Fruit fly (Drosophila melanogaster) whole organism, embryonic: Measurements from ENCODE around the gene Prosalpha6T.
"Not testable (repeated sequence)": the region's sequence is repeated elsewhere in the genome, so short reads cannot be mapped to it uniquely, and the experiment has no call there.

Experiments
- Antp ChIP-seq: fragments of 200-800 bp; sonication (Bioruptor generic); optimal IDR thresholded peaks from 3 replicates; lab custom pipeline; 2016; ENCODE audit warnings: missing biosample characterization, missing genetic modification characterization
- Bgb ChIP-seq: fragments of 200-800 bp; sonication (Bioruptor generic); IDR thresholded peaks from 2 replicates; pipeline ENCODE4 v1.3.6; 2022; ENCODE audit warnings: missing biosample characterization, missing genetic modification characterization; ENCODE audit not compliant: partially characterized antibody
- CG11695 ChIP-seq: fragments of 200-800 bp; sonication (Bioruptor generic); IDR thresholded peaks from 3 replicates; pipeline ENCODE4 v1.3.6; 2022; ENCODE audit warnings: missing biosample characterization, missing genetic modification characterization
- CG1529 ChIP-seq: fragments of 200-800 bp; sonication (Bioruptor generic); optimal IDR thresholded peaks from 3 replicates; lab custom pipeline; 2018; ENCODE audit warnings: missing biosample characterization, missing genetic modification characterization
- CG15479 ChIP-seq: fragments of 200-800 bp; sonication (Bioruptor generic); optimal IDR thresholded peaks from 3 replicates; lab custom pipeline; 2019; ENCODE audit warnings: missing biosample characterization, mild to moderate bottlenecking, missing genetic modification characterization, moderate library complexity
- CG15514 ChIP-seq: fragments of 200-800 bp; sonication (Bioruptor generic); optimal IDR thresholded peaks from 3 replicates; lab custom pipeline; 2017; ENCODE audit warnings: missing biosample characterization, missing genetic modification characterization, mild to moderate bottlenecking, moderate library complexity, missing genetic modification reagents
- CG15696 ChIP-seq: fragments of 200-800 bp; sonication (Bioruptor generic); optimal IDR thresholded peaks from 2 replicates; lab custom pipeline; 2019; ENCODE audit warnings: missing biosample characterization, mild to moderate bottlenecking, missing genetic modification characterization, moderate library complexity
- CG1602 ChIP-seq: fragments of 200-800 bp; sonication (Bioruptor generic); optimal IDR thresholded peaks from 3 replicates; lab custom pipeline; 2016; ENCODE audit warnings: missing biosample characterization, missing genetic modification characterization
- CG16813 ChIP-seq: fragments of 200-800 bp; sonication (Bioruptor generic); IDR thresholded peaks from 3 replicates; pipeline ENCODE4 v1.3.6; 2022; ENCODE audit warnings: missing biosample characterization, missing genetic modification characterization; ENCODE audit not compliant: partially characterized antibody
- CG33557 ChIP-seq: fragments of 200-800 bp; sonication (Bioruptor generic); optimal IDR thresholded peaks from 2 replicates; lab custom pipeline; 2019; ENCODE audit warnings: missing biosample characterization, mild to moderate bottlenecking, missing genetic modification characterization, moderate library complexity
- CG8765 ChIP-seq: fragments of 200-800 bp; sonication (Bioruptor generic); IDR thresholded peaks from 2 replicates; pipeline ENCODE4 v1.3.6; 2022; ENCODE audit warnings: missing biosample characterization, missing genetic modification characterization
- CG9817 ChIP-seq: fragments of 200-800 bp; sonication (Bioruptor generic); optimal IDR thresholded peaks from 2 replicates; lab custom pipeline; 2018; ENCODE audit warnings: missing biosample characterization, mild to moderate bottlenecking, missing genetic modification characterization, moderate library complexity
- ERR ChIP-seq: fragments of 200-800 bp; sonication (Bioruptor generic); optimal IDR thresholded peaks from 2 replicates; lab custom pipeline; 2016; ENCODE audit warnings: missing biosample characterization, missing genetic modification characterization
- HmgZ ChIP-seq: fragments of 200-800 bp; sonication (Bioruptor generic); optimal IDR thresholded peaks from 2 replicates; lab custom pipeline; 2018; ENCODE audit warnings: missing biosample characterization, mild to moderate bottlenecking, missing genetic modification characterization
- Med ChIP-seq: fragments of 200-800 bp; sonication (Bioruptor generic); peaks from one replicate; lab custom pipeline; 2016; ENCODE audit warnings: missing biosample characterization, missing genetic modification characterization, mild to moderate bottlenecking, inconsistent platforms, moderate library complexity
- Mrtf ChIP-seq: fragments of 200-800 bp; sonication (Bioruptor generic); IDR thresholded peaks from 3 replicates; pipeline ENCODE4 v1.3.6; 2022; ENCODE audit warnings: missing biosample characterization, missing genetic modification characterization
- Oaz ChIP-seq: fragments of 200-800 bp; sonication (Bioruptor generic); IDR thresholded peaks from 2 replicates; pipeline ENCODE4 v1.3.6; 2022; ENCODE audit warnings: missing biosample characterization, missing genetic modification characterization
- Opbp ChIP-seq: fragments of 200-800 bp; sonication (Bioruptor generic); IDR thresholded peaks from 3 replicates; pipeline ENCODE4 v1.3.6; 2022; ENCODE audit warnings: missing biosample characterization, missing genetic modification characterization; ENCODE audit not compliant: partially characterized antibody
- Xrp1 ChIP-seq: fragments of 200-800 bp; sonication (Bioruptor generic); IDR thresholded peaks from 2 replicates; pipeline ENCODE4 v1.3.6; 2022; ENCODE audit warnings: missing biosample characterization, missing genetic modification characterization
- ato ChIP-seq: fragments of 200-800 bp; sonication (Bioruptor generic); IDR thresholded peaks from 2 replicates; pipeline ENCODE4 v1.3.6; 2022; ENCODE audit warnings: missing biosample characterization, missing genetic modification characterization; ENCODE audit not compliant: partially characterized antibody
- bab2 ChIP-seq: fragments of 200-800 bp; sonication (Bioruptor generic); optimal IDR thresholded peaks from 2 replicates; lab custom pipeline; 2016; ENCODE audit warnings: missing biosample characterization, missing genetic modification characterization
- chinmo ChIP-seq: fragments of 200-800 bp; sonication (Bioruptor generic); IDR thresholded peaks from 4 replicates; pipeline ENCODE4 v1.3.6; 2022; ENCODE audit warnings: missing biosample characterization, missing genetic modification characterization; ENCODE audit not compliant: partially characterized antibody
- ci ChIP-seq: fragments of 200-800 bp; sonication (Bioruptor generic); IDR thresholded peaks from 3 replicates; pipeline ENCODE4 v1.3.6; 2022; ENCODE audit warnings: missing biosample characterization, missing genetic modification characterization
- ewg ChIP-seq: fragments of 200-800 bp; sonication (Bioruptor generic); optimal IDR thresholded peaks from 3 replicates; lab custom pipeline; 2017; ENCODE audit warnings: mild to moderate bottlenecking, missing biosample characterization, missing genetic modification reagents, missing genetic modification characterization
- grn ChIP-seq: fragments of 200-800 bp; sonication (Bioruptor generic); optimal IDR thresholded peaks from 3 replicates; lab custom pipeline; 2017; ENCODE audit warnings: missing biosample characterization, missing genetic modification characterization
- insv ChIP-seq, 2 experiments: fragments of 200-800 bp; sonication (Bioruptor generic); optimal IDR thresholded peaks; 3 replicates each; lab custom pipeline; 2016 to 2018; ENCODE audit warnings: missing biosample characterization in 2 of 2, missing genetic modification characterization in 2 of 2
- jigr1 ChIP-seq: fragments of 200-800 bp; sonication (Bioruptor generic); IDR thresholded peaks from 3 replicates; pipeline ENCODE4 v1.3.6; 2022; ENCODE audit warnings: missing biosample characterization, missing genetic modification characterization
- ken ChIP-seq: fragments of 200-800 bp; sonication (Bioruptor generic); IDR thresholded peaks from 3 replicates; pipeline ENCODE4 v1.3.6; 2022; ENCODE audit warnings: missing biosample characterization, missing genetic modification characterization
- kni ChIP-seq: fragments of 200-800 bp; sonication (Bioruptor generic); optimal IDR thresholded peaks from 3 replicates; lab custom pipeline; 2017; ENCODE audit warnings: mild to moderate bottlenecking, missing biosample characterization, missing genetic modification reagents, missing genetic modification characterization
- knrl ChIP-seq: fragments of 200-800 bp; sonication (Bioruptor generic); IDR thresholded peaks from 3 replicates; pipeline ENCODE4 v1.3.6; 2022; ENCODE audit warnings: missing biosample characterization, missing genetic modification characterization; ENCODE audit not compliant: partially characterized antibody
- lilli ChIP-seq: fragments of 200-800 bp; sonication (Bioruptor generic); optimal IDR thresholded peaks from 3 replicates; lab custom pipeline; 2016; ENCODE audit warnings: missing biosample characterization, missing genetic modification characterization
- nmo ChIP-seq: fragments of 200-800 bp; sonication (Bioruptor generic); optimal IDR thresholded peaks from 2 replicates; lab custom pipeline; 2018; ENCODE audit warnings: missing biosample characterization, mild to moderate bottlenecking, missing genetic modification characterization, moderate library complexity
- prd ChIP-seq, 3 experiments: fragments of >200 bp in 2 of 3; fragments of 200-800 bp in 1 of 3; sonication (Bioruptor generic) in 1 of 3; optimal IDR thresholded peaks in 2 of 3; IDR thresholded peaks in 1 of 3; 2 replicates in 2 of 3; 3 replicates in 1 of 3; pipeline versions ENCODE4 v1.3.6 to Lab custom; 2017 to 2022; ENCODE audit warnings: missing biosample characterization in 1 of 3, missing genetic modification characterization in 1 of 3
- pros ChIP-seq: fragments of 200-800 bp; sonication (Bioruptor generic); optimal IDR thresholded peaks from 3 replicates; lab custom pipeline; 2019; ENCODE audit warnings: missing biosample characterization, mild to moderate bottlenecking, missing genetic modification characterization, moderate library complexity
- sens ChIP-seq: fragments of 200-800 bp; sonication (Bioruptor generic); peaks from one replicate; lab custom pipeline; 2016; ENCODE audit warnings: missing biosample characterization, missing genetic modification characterization
- shn ChIP-seq: fragments of 200-800 bp; sonication (Bioruptor generic); optimal IDR thresholded peaks from 3 replicates; lab custom pipeline; 2016; ENCODE audit warnings: missing biosample characterization, missing genetic modification characterization
- so ChIP-seq: fragments of 200-800 bp; sonication (Bioruptor generic); IDR thresholded peaks from 3 replicates; pipeline ENCODE4 v1.3.6; 2022; ENCODE audit warnings: missing biosample characterization, missing genetic modification characterization
- stc ChIP-seq: fragments of 200-800 bp; sonication (Bioruptor generic); IDR thresholded peaks from 2 replicates; pipeline ENCODE4 v1.3.6; 2022; ENCODE audit warnings: missing biosample characterization, missing genetic modification characterization
- z ChIP-seq: fragments of 200-800 bp; sonication (Bioruptor generic); IDR thresholded peaks from 3 replicates; pipeline ENCODE4 v1.3.6; 2022; ENCODE audit warnings: missing biosample characterization, missing genetic modification characterization
- zen ChIP-seq: fragments of 200-800 bp; sonication (Bioruptor generic); optimal IDR thresholded peaks from 3 replicates; lab custom pipeline; 2018; ENCODE audit warnings: missing biosample characterization, mild to moderate bottlenecking, missing genetic modification characterization, moderate library complexity
- zfh1 ChIP-seq: fragments of 200-800 bp; sonication (Bioruptor generic); IDR thresholded peaks from 3 replicates; pipeline ENCODE4 v1.3.6; 2022; ENCODE audit warnings: missing biosample characterization, missing genetic modification characterization

The Prosalpha6T gene

DNA sequence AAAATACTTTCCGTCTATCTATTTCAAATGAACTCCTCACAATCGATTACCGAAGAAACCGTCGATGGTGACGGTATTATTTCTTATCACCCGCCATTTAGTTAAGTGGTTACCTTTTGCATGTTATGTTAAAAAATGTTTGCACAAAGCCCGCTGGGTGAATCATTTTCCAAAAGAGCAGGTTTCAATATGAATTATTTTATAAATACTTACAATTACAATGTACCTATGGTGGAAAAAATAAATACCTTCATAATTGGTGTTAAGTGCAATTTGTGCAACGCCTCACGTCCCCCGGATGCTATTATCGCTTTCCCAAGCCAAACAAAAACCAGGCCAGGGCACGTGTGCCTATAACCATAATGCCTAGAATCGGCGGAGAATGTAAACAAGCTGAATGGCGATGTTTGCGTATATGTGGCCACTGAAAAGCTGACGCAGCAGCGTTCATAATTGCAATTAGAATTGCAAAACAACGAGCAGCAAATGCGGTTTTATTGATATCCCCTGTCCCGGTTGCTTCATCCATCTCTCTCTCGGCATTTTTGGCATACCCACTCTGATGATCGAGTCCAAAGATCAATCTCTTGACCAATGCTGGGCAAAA is 24.9 kb upstream of the Prosalpha6T start (continued):
- TF ChIP-seq CG11695 (GFP tag; lab: Robert Waterston, UW) = no peak
- TF ChIP-seq CG8765 (GFP tag; lab: Robert Waterston, UW) = no peak
- TF ChIP-seq CG1529 = no peak
- TF ChIP-seq Med (GFP tag; lab: Kevin White, UChicago) = peak; percentile 6

DNA sequence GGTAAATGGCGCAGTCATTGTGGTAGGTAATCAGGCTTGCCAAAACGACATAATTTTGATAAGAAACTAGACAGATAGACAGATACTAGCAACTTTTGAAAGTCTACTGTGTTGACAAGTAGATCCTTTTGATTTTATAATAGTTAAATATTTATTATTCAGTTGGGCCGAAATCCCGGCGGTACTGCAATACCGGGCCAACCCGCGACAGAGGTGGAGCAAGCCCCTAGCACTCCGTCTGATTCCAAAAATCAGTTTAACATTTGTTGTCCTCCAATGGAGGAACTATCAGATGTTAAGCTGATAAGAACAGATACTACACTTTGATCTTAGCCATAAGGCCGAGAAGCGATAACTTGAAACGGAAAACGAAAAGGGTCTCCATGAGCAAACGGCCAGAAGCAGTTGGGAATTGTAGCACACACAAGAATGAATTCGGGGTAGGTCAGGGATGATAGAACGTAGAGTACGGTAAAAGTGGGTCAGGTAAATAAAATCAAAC is 20.0 kb upstream of the Prosalpha6T start, which contains the start of gene CG15482:
Gene CG15482, minus strand, starts transcription at position 51 of the 502 bp plus-strand sequence.
- TF ChIP-seq ci (GFP tag; lab: Robert Waterston, UW) = 0 out of 3 replicates have a peak, but pooled peaks have one; percentile 37
- TF ChIP-seq kni (GFP tag; lab: Kevin White, UChicago) = peak; percentile 2
- peak; percentile 87 for TF ChIP-seq pros
- TF ChIP-seq Med (GFP tag; lab: Kevin White, UChicago) = peak; percentile 70
- 0 out of 3 replicates have a peak, but pooled peaks have one; percentile 28 for TF ChIP-seq ken (GFP tag; lab: Robert Waterston, UW)
- TF ChIP-seq lilli = peak; percentile 4
- TF ChIP-seq sens (GFP tag; lab: Kevin White, UChicago) = peak; percentile 70
- TF ChIP-seq CG15696 (tag; lab: Kevin White, UChicago) = peak; percentile 33
- TF ChIP-seq Opbp = 0 out of 3 replicates have a peak, but pooled peaks have one; percentile 9
- peak; percentile 23; the same call in 1 of the 3 replicates for TF ChIP-seq knrl (GFP tag; lab: Robert Waterston, UW)
- peak; percentile 31; the same call in 1 of the 2 replicates for TF ChIP-seq Xrp1 (GFP tag; lab: Robert Waterston, UW)
- TF ChIP-seq CG15479 (GFP tag; lab: Kevin White, UChicago) = peak; percentile 41
- not testable (repeated sequence) for TF ChIP-seq prd (optimal IDR thresholded peaks at IDR 0.05; lab: Kevin White, UChicago)
- peak; percentile 23; the same call in 1 of the 3 replicates for TF ChIP-seq prd (GFP tag; IDR thresholded peaks at IDR 0.05; lab: Robert Waterston, UW)
- peak; percentile 33; the same call in 1 of the 3 replicates for TF ChIP-seq zfh1 (GFP tag; lab: Robert Waterston, UW)
- peak in 1 of 2 experiments; percentile 33 for TF ChIP-seq insv (GFP tag; optimal IDR thresholded peaks at IDR 0.05; lab: Kevin White, UChicago)
- TF ChIP-seq Bgb (GFP tag; lab: Robert Waterston, UW) = peak; percentile 19; the same call in 1 of the 2 replicates
- TF ChIP-seq grn = peak; percentile 33

DNA sequence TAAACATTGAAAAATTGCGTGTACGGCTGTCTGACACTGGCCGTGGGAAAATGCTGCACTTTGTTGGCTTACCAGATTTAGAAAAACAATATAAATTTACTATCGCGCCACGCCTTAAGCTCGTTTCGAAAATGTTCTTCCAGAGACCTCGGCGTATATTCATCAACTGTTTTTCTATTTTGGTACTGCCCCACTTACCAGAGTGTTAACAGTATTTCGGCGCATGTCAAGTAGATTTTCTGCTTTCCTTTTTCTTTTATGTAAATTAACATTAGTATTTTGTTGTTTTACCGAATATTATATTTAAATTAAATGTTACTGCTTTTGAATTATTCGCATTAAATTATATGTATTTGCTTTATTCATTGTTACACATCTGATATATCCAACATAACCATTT is 16.8 kb upstream of the Prosalpha6T start, which contains the start of gene kek4:
Gene kek4, minus strand, starts transcription at position 341 of the 400 bp plus-strand sequence.
- no peak for TF ChIP-seq Oaz (GFP tag; lab: Robert Waterston, UW)
- TF ChIP-seq ewg (GFP tag; lab: Kevin White, UChicago) = peak; percentile 69

DNA sequence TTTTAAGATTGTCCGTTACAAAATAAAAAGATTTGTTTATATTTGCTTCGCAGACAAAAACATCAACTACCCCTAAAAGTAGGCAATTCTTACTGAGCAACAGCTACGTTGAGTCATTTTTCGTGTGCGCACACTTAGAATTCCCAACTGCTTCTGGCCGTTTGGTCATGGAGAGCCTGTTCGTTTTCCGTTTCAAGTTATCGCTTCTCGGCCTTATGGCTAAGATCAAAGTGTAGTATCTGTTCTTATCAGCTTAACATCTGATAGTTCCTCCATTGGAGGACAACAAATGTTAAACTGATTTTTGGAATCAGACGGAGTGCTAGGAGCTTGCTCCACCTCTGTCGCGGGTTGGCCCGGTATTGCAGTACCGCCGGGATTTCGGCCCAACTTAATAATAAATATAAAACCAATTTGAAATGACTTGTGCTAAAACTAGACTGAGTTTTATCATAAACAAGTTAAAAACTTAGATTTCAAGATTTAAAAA is 16.2 kb upstream of the Prosalpha6T start:
- TF ChIP-seq bab2 (GFP tag; lab: Kevin White, UChicago) = peak; percentile 14
- peak; percentile 45 for TF ChIP-seq nmo (GFP tag; lab: Kevin White, UChicago)
- TF ChIP-seq CG15514 (GFP tag; lab: Kevin White, UChicago) = peak; percentile 28
- TF ChIP-seq CG8765 (GFP tag; lab: Robert Waterston, UW) = peak; percentile 46; the same call in 1 of the 2 replicates
- TF ChIP-seq zen = peak; percentile 59
- peak; percentile 62; the same call in 1 of the 3 replicates for TF ChIP-seq so
- 0 out of 3 replicates have a peak, but pooled peaks have one; percentile 14 for TF ChIP-seq jigr1 (GFP tag; lab: Robert Waterston, UW)
- TF ChIP-seq CG16813 (GFP tag; lab: Robert Waterston, UW) = peak; percentile 54; the same call in 2 of the 3 replicates
- TF ChIP-seq z (GFP tag; lab: Robert Waterston, UW) = peak; percentile 59; the same call in 2 of the 3 replicates
- TF ChIP-seq Mrtf (GFP tag; lab: Robert Waterston, UW) = 0 out of 3 replicates have a peak, but pooled peaks have one; percentile 15
- TF ChIP-seq CG1602 (GFP tag; lab: Kevin White, UChicago) = peak; percentile 6
- TF ChIP-seq ato (GFP tag; lab: Robert Waterston, UW) = peak; percentile 5; the same call in 1 of the 2 replicates
- TF ChIP-seq stc (GFP tag; lab: Robert Waterston, UW) = peak; percentile 50; the same call in 1 of the 2 replicates
- peak; percentile 16 for TF ChIP-seq CG33557 (GFP tag; lab: Kevin White, UChicago)
- TF ChIP-seq HmgZ = peak; percentile 25
- TF ChIP-seq shn (GFP tag; lab: Kevin White, UChicago) = peak; percentile 44
- TF ChIP-seq sens (GFP tag; lab: Kevin White, UChicago) = peak; percentile 93
- TF ChIP-seq ERR (GFP tag; lab: Kevin White, UChicago) = peak; percentile 76
- 0 out of 4 replicates have a peak, but pooled peaks have one; percentile 51 for TF ChIP-seq chinmo (GFP tag; lab: Robert Waterston, UW)
- peak; percentile 75 for TF ChIP-seq Antp
- TF ChIP-seq CG9817 (tag; lab: Kevin White, UChicago) = peak; percentile 26
